Worm (Caenorhabditis elegans) whole organism, midembryonic: ENCODE results near the gene T21D12.7.

Experiments
- cog-1 ChIP-seq: sonication (generic microtip); optimal IDR thresholded peaks from 2 replicates; lab custom pipeline; 2016; ENCODE audit warnings: missing genetic modification characterization, missing compliant biosample characterization
- flt-1 ChIP-seq: fragments of 200-800 bp; sonication (Bioruptor generic); IDR thresholded peaks from 2 replicates; pipeline ENCODE4 v1.3.6; 2022; ENCODE audit warnings: missing genetic modification characterization, missing compliant biosample characterization

ce11 chrIV:264182-264709 is 27.0 kb downstream of the T21D12.7 start, which contains the start of gene pat-6:
- no peak for TF ChIP-seq cog-1 (tag; lab: Kevin White, UChicago)
- TF ChIP-seq flt-1 (GFP tag; lab: Robert Waterston, UW) = no peak
